Worm (Caenorhabditis elegans) whole organism, midembryonic: Measurements from ENCODE around the gene C33A12.4.

ENCODE experiments used
- med-1 ChIP-seq: sonication (generic microtip); optimal IDR thresholded peaks from 2 replicates; lab custom pipeline; 2017; ENCODE audit warnings: missing genetic modification characterization, mild to moderate bottlenecking, missing compliant biosample characterization, antibody characterized with exemption, missing genetic modification reagents; ENCODE audit not compliant: insufficient read depth
- tab-1 ChIP-seq: fragments of 200-800 bp; sonication (Bioruptor generic); IDR thresholded peaks from 2 replicates; pipeline ENCODE4 v1.3.6; 2022; ENCODE audit warnings: missing genetic modification characterization, missing compliant biosample characterization

ce11 chrIV:9469293-9469692 is 41.1 kb downstream of the C33A12.4 start:
- no peak for TF ChIP-seq med-1
- no peak for TF ChIP-seq tab-1
